Worm (Caenorhabditis elegans): Measurements from ENCODE around the gene srh-67.

ce11 chrII:12539395-12539794, 30.6 kb downstream of the srh-67 start:
- TF ChIP-seq aptf-3 (GFP tag; IDR thresholded peaks at IDR 0.05) (no peak), unc-62 (GFP tag; optimal IDR thresholded peaks at IDR 0.05) (no peak), pha-4 (tag; optimal IDR thresholded peaks at IDR 0.05) (no peak), C06A6.2 (GFP tag; conservative IDR thresholded peaks at IDR 0.05) (no peak), F39B2.1 (GFP tag; IDR thresholded peaks at IDR 0.05) (no peak), hlh-26 (GFP tag; conservative IDR thresholded peaks at IDR 0.05) (no peak), sptf-2 (GFP tag; optimal IDR thresholded peaks at IDR 0.05) (no peak), snpc-1.3 (tag; optimal IDR thresholded peaks at IDR 0.05; ENCODE audit: insufficient read depth) (no peak), mel-28 (tag; optimal IDR thresholded peaks at IDR 0.05; ENCODE audit: borderline replicate concordance) (no peak), zim-3 (tag; optimal IDR thresholded peaks at IDR 0.05) (no peak), mes-4 (tag; optimal IDR thresholded peaks at IDR 0.05) (no peak), F55B11.4 (tag; optimal IDR thresholded peaks at IDR 0.05; ENCODE audit: borderline replicate concordance, insufficient read depth) (no peak), lin-35 (GFP tag; optimal IDR thresholded peaks at IDR 0.05) (no peak), lin-54 (GFP tag; optimal IDR thresholded peaks at IDR 0.05) (no peak)
